Worm (Caenorhabditis elegans) whole organism, midembryonic: Measurements from ENCODE around the gene col-88.
A peak's percentile ranks its signal among the peaks of the same experiment; 100 is the strongest.

Source experiments
- T22C8.4 ChIP-seq: fragments of 200-800 bp; sonication (Bioruptor generic); IDR thresholded peaks from 2 replicates; pipeline ENCODE4 v1.3.6; 2022; ENCODE audit warnings: missing genetic modification characterization, missing compliant biosample characterization
- cog-1 ChIP-seq: sonication (generic microtip); optimal IDR thresholded peaks from 2 replicates; lab custom pipeline; 2016; ENCODE audit warnings: missing genetic modification characterization, missing compliant biosample characterization
- flt-1 ChIP-seq: fragments of 200-800 bp; sonication (Bioruptor generic); IDR thresholded peaks from 2 replicates; pipeline ENCODE4 v1.3.6; 2022; ENCODE audit warnings: missing genetic modification characterization, missing compliant biosample characterization
- klf-2 ChIP-seq: fragments of 200-800 bp; sonication (Bioruptor generic); conservative IDR thresholded peaks from 2 replicates; pipeline ENCODE4 v1.3.6; 2022; ENCODE audit warnings: missing genetic modification reagents, missing genetic modification characterization, missing compliant biosample characterization
- med-1 ChIP-seq: sonication (generic microtip); optimal IDR thresholded peaks from 2 replicates; lab custom pipeline; 2017; ENCODE audit warnings: missing genetic modification characterization, mild to moderate bottlenecking, missing compliant biosample characterization, antibody characterized with exemption, missing genetic modification reagents; ENCODE audit not compliant: insufficient read depth
- ref-1 ChIP-seq: fragments of 200-800 bp; sonication (Bioruptor generic); conservative IDR thresholded peaks from 2 replicates; pipeline ENCODE4 v1.3.6; 2022; ENCODE audit warnings: missing genetic modification reagents, missing genetic modification characterization, missing compliant biosample characterization
- tab-1 ChIP-seq: fragments of 200-800 bp; sonication (Bioruptor generic); IDR thresholded peaks from 2 replicates; pipeline ENCODE4 v1.3.6; 2022; ENCODE audit warnings: missing genetic modification characterization, missing compliant biosample characterization
- ztf-23 ChIP-seq: fragments of 200-800 bp; sonication (Bioruptor generic); IDR thresholded peaks from 2 replicates; pipeline ENCODE4 v1.3.6; 2022; ENCODE audit warnings: missing genetic modification reagents, missing genetic modification characterization, missing compliant biosample characterization
- ztf-29 ChIP-seq: fragments of 200-800 bp; sonication (Bioruptor generic); IDR thresholded peaks from 2 replicates; pipeline ENCODE4 v1.3.6; 2022; ENCODE audit warnings: missing genetic modification reagents, missing genetic modification characterization, missing compliant biosample characterization

col-88 gene

DNA sequence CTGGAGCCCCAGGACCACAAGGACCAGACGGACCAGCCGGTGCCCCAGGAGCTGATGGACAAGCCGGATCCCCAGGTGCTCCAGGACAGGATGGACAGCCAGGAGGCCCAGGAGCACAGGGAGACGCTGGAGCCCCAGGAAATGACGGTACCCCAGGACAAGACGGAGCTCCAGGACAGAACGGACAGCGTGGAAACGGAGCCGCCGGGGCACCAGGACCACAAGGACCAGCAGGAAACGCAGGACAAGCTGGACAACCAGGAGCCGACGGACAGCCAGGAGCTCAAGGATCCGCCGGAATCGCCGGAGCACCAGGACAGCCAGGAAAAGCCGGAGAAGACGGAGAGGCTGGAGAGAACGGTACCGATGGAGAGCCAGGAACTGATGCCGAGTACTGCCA is 621 bp downstream of the col-88 start:
- TF ChIP-seq ztf-29 (GFP tag; lab: Robert Waterston, UW) (no peak), ref-1 (GFP tag; lab: Robert Waterston, UW) (no peak), klf-2 (GFP tag; lab: Robert Waterston, UW) (no peak), T22C8.4 (no peak), med-1 (GFP tag; lab: Kevin White, UChicago) (no peak), tab-1 (GFP tag; lab: Robert Waterston, UW) (no peak), flt-1 (GFP tag; lab: Robert Waterston, UW) (no peak), ztf-23 (GFP tag; lab: Robert Waterston, UW) (no peak), cog-1 (tag; lab: Kevin White, UChicago) (no peak)

DNA sequence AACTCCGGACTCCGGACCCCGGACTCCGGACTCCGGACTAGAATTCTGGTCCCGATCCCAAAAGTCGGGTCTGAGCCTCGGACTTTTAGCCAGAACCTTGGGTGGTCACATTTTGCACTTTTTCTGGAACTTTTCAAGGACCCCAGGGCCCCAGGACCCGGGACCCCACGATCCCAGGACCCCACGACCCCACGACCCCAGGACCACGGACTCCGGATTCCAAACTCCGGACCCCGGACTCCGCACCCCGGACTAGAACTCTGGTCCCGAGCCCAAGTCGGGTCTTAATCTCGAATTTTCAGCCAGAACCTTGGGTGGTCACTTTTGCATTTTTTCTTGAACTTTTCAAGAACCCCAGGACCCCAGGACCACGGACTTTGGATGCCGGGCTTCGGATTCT is 1.9 kb downstream of the col-88 start:
- TF ChIP-seq tab-1 (GFP tag; lab: Robert Waterston, UW) (no peak), med-1 (GFP tag; lab: Kevin White, UChicago) (no peak), klf-2 (GFP tag; lab: Robert Waterston, UW) (no peak), T22C8.4 (no peak), ztf-23 (GFP tag; lab: Robert Waterston, UW) (no peak), ztf-29 (GFP tag; lab: Robert Waterston, UW) (no peak), flt-1 (GFP tag; lab: Robert Waterston, UW) (no peak), ref-1 (GFP tag; lab: Robert Waterston, UW) (no peak), cog-1 (tag; lab: Kevin White, UChicago) (no peak)

DNA sequence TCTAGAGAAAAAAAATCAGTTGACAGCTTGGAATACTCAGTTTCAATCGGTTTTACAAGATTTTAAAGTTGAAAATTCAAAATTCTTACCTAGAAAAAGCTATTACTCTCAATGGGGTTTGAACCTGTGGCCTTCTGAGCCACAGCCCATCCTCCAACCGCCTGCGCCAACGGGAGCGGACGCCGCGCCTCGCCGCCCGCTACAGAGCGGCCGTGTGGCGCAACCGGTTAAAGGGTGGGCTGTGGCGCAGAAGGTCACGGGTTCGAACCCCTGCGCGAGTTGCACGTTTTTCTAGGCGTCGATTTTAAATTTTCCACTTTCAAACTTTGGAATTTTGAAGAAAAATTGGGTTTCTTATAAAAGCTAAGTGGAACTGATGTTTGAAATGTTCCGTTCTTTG is 7.5 kb downstream of the col-88 start:
- TF ChIP-seq ztf-29 (GFP tag; lab: Robert Waterston, UW) (no peak), flt-1 (GFP tag; lab: Robert Waterston, UW) (0 out of 2 replicates have a peak, but pooled peaks have one; percentile 9), cog-1 (tag; lab: Kevin White, UChicago) (no peak), ref-1 (GFP tag; lab: Robert Waterston, UW) (no peak), ztf-23 (GFP tag; lab: Robert Waterston, UW) (no peak)

DNA sequence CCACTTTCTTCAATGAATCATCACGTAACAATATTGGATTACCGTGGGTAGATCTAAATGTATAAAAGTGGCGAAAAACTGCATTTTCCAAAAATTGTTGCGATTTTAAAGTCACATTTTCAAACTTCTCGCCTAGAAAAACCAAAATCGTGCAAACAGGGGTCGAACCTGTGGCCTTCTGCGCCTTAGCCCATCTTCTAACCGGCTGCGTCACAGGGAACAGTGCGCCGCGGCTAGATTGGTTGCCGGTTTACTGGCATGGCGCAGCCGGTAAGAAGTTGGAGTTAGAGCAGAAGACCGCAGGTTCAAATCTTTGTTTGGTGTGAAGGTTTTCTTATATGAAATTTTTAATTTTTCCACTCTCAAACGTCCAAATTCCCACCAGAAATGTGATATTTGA is 8.2 kb downstream of the col-88 start:
- TF ChIP-seq klf-2 (GFP tag; lab: Robert Waterston, UW) (0 out of 2 replicates have a peak, but pooled peaks have one; percentile 39), cog-1 (tag; lab: Kevin White, UChicago) (no peak)

DNA sequence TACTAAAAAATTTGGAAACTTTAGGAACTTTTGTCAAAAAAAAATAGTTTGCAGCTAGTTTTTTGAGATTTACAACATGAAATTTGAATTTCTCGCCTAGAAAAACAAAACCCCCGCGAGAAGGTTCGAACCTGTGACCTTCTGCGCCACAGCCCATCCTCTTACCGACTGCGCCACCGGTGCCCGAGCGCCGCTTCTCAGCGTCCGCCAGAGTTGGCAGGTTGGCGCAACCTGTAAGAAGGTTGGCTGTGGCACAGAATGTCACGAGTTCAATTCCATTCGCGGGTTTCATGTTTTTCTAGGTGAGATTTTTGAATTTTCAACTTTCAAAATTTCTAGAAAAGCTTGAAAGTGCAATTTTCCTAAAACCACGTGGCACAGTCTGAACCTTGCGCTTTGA is 9.6 kb downstream of the col-88 start:
- TF ChIP-seq T22C8.4 (no peak), tab-1 (GFP tag; lab: Robert Waterston, UW) (no peak), ztf-29 (GFP tag; lab: Robert Waterston, UW) (no peak), klf-2 (GFP tag; lab: Robert Waterston, UW) (no peak), med-1 (GFP tag; lab: Kevin White, UChicago) (no peak)

DNA sequence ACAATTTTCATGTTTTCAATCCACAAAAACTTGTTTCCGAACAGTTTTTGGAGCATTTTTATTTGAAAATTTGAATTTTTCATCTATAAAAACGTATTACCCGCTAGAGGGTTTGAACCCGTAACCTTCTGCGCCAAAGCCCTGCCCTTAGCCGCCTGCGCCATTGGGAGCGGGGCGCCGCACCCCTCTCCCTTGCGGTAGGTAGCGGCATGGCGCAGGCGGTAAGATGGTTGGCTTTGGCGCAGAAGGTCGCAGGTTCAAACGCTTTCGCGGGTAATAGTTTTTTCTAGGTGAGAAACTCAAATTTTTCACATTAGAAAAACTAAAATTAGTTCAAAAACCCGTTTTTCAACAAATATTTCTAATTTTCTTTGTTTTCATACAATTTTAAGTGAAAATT is 10.8 kb downstream of the col-88 start:
- TF ChIP-seq T22C8.4: no peak
- TF ChIP-seq flt-1 (GFP tag; lab: Robert Waterston, UW): no peak
- TF ChIP-seq tab-1 (GFP tag; lab: Robert Waterston, UW): no peak
- TF ChIP-seq med-1 (GFP tag; lab: Kevin White, UChicago): no peak
- no peak for TF ChIP-seq klf-2 (GFP tag; lab: Robert Waterston, UW)
- no peak for TF ChIP-seq ztf-29 (GFP tag; lab: Robert Waterston, UW)
- no peak for TF ChIP-seq ref-1 (GFP tag; lab: Robert Waterston, UW)
- no peak for TF ChIP-seq cog-1 (tag; lab: Kevin White, UChicago)
- no peak for TF ChIP-seq ztf-23 (GFP tag; lab: Robert Waterston, UW)

DNA sequence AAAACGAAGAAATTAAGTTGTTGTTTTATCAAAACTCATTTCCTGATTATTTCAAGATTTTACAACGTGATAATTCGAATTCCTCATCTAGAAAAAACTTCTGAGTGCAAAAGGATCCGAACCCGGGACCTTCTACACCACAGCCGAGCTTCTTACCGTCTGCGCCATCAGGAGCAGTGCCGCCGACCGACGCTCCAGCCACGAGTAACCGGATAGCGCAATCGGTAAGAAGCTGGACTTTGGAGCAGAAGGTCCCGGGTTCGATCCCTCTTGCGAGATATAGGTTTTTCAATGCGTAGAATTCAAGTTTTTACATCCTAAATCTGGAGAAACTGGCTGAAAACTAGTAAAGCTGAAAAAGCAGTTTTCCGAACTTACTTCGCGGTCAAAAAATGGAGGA is 12.8 kb downstream of the col-88 start:
- TF ChIP-seq T22C8.4 (no peak), med-1 (GFP tag; lab: Kevin White, UChicago) (no peak)

DNA sequence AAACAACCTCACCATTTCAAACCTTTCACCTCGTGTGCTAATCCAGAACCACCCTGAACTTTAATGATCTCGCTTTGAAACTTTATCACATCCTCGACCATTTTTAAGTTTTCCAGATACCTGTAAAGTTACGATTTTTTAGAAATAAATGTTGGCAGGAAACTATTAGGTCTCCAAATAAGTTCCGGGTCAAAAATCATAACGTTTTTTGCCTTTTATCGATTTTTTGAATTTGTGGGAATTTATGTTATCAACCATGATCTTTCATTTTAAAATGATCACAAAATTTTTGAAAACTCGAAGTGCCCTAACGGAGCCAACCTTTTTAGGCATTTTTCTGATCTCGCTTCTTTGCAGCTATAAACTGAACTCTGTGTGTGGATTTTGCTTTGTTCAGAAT is 20.2 kb downstream of the col-88 start, which contains the start of gene btb-5:
Gene btb-5 (minus strand): TSS at position 101 of the 400 bp plus-strand sequence.
- TF ChIP-seq cog-1 (tag; lab: Kevin White, UChicago): no peak
- no peak for TF ChIP-seq ref-1 (GFP tag; lab: Robert Waterston, UW)
- no peak for TF ChIP-seq flt-1 (GFP tag; lab: Robert Waterston, UW)
- TF ChIP-seq ztf-23 (GFP tag; lab: Robert Waterston, UW): no peak
- TF ChIP-seq ztf-29 (GFP tag; lab: Robert Waterston, UW): no peak
- TF ChIP-seq med-1 (GFP tag; lab: Kevin White, UChicago): no peak
- no peak for TF ChIP-seq T22C8.4
- no peak for TF ChIP-seq klf-2 (GFP tag; lab: Robert Waterston, UW)
- no peak for TF ChIP-seq tab-1 (GFP tag; lab: Robert Waterston, UW)

DNA sequence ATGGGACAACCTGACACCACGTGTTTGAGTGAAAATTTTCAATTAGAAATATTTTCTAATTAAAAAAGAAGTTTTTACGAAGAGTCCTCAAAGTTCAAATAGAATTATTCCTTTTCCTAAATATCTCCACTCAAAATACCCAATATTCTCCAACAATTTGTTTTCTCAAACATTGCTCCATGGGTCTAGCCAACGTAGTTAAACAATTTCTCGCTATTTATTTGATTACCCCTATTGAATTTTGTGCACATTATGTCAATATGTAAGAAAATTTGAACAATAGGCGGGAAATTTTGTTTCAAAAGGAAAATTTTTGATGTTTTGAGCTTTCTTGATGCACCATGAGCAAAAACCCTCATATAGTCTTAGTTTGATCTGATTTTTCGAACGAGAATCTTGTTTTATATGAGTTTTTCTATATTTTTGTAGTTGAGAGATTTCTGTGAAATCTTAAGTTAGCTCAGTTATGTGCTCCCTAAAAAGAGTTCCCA is 21.6 kb downstream of the col-88 start:
- TF ChIP-seq tab-1 (GFP tag; lab: Robert Waterston, UW) (no peak), med-1 (GFP tag; lab: Kevin White, UChicago) (no peak), flt-1 (GFP tag; lab: Robert Waterston, UW) (no peak), T22C8.4 (no peak), ztf-29 (GFP tag; lab: Robert Waterston, UW) (no peak), ztf-23 (GFP tag; lab: Robert Waterston, UW) (no peak), klf-2 (GFP tag; lab: Robert Waterston, UW) (no peak), cog-1 (tag; lab: Kevin White, UChicago) (no peak), ref-1 (GFP tag; lab: Robert Waterston, UW) (no peak)
